Fruit fly (Drosophila melanogaster): ENCODE measurements around the gene CG4842.
A peak's percentile ranks its signal among the peaks of the same experiment; 100 is the strongest.

DNA sequence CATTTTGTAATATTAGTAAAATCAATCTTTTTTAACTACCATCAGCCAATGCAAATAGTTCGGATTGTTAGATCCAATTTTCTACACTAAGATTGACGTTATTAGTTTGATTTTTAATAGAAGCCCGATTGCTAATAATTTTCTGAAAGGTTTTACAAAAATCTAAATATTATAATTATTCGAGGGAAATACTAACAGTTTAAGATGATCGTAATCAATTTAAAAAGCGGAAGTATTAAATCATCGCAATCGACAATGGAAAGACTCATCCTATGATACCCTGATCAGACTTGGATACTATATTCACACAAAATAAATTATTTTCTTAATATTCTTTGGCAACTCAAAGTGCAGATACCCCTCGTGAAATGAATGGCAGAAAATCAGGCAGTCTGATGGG lies 10.3 kb upstream of the CG4842 start:
- TF ChIP-seq net (GFP tag; optimal IDR thresholded peaks at IDR 0.05) = no peak
- no peak for TF ChIP-seq fd85E (GFP tag; optimal IDR thresholded peaks at IDR 0.05)
- peak in 1 of 2 experiments; percentile 40 for TF ChIP-seq salr (GFP tag; optimal IDR thresholded peaks at IDR 0.05)
